Fruit fly (Drosophila melanogaster) whole organism, embryonic: ENCODE data around the gene CG11598.

Experiments
- ATbp ChIP-seq: fragments of 200-800 bp; sonication (Bioruptor generic); optimal IDR thresholded peaks from 2 replicates; lab custom pipeline; 2017; ENCODE audit warnings: missing biosample characterization, mild to moderate bottlenecking, missing genetic modification characterization, missing genetic modification reagents
- Adf1 ChIP-seq: fragments of 200-800 bp; sonication (Bioruptor generic); IDR thresholded peaks from 2 replicates; pipeline ENCODE4 v1.3.6; 2022; ENCODE audit warnings: missing biosample characterization, missing genetic modification characterization
- CG1024 ChIP-seq: fragments of 200-800 bp; sonication (Bioruptor generic); IDR thresholded peaks from 2 replicates; pipeline ENCODE4 v1.3.6; 2022; ENCODE audit warnings: missing biosample characterization, missing genetic modification characterization
- CG10565 ChIP-seq: fragments of 200-800 bp; sonication (Bioruptor generic); optimal IDR thresholded peaks from 3 replicates; lab custom pipeline; 2016; ENCODE audit warnings: missing biosample characterization, mild to moderate bottlenecking, missing genetic modification characterization
- CG10654 ChIP-seq: fragments of 200-800 bp; sonication (Bioruptor generic); optimal IDR thresholded peaks from 2 replicates; lab custom pipeline; 2016; ENCODE audit warnings: missing biosample characterization, missing genetic modification characterization
- CG10959 ChIP-seq: fragments of 200-800 bp; sonication (Bioruptor generic); IDR thresholded peaks from 2 replicates; pipeline ENCODE4 v1.3.6; 2022; ENCODE audit warnings: missing biosample characterization, missing genetic modification characterization
- CG11085 ChIP-seq: fragments of 200-800 bp; sonication (Bioruptor generic); IDR thresholded peaks from 2 replicates; pipeline ENCODE4 v1.3.6; 2022; ENCODE audit warnings: missing biosample characterization, missing genetic modification characterization
- CG11247 ChIP-seq: fragments of 200-800 bp; sonication (Bioruptor generic); IDR thresholded peaks from 2 replicates; pipeline ENCODE4 v1.3.6; 2022; ENCODE audit warnings: missing biosample characterization, missing genetic modification characterization
- CG11560 ChIP-seq: fragments of 200-800 bp; sonication (Bioruptor generic); IDR thresholded peaks from 3 replicates; pipeline ENCODE4 v1.3.6; 2022; ENCODE audit warnings: missing biosample characterization, missing genetic modification characterization
- CG11695 ChIP-seq: fragments of 200-800 bp; sonication (Bioruptor generic); IDR thresholded peaks from 3 replicates; pipeline ENCODE4 v1.3.6; 2022; ENCODE audit warnings: missing biosample characterization, missing genetic modification characterization
- CG12219 ChIP-seq: fragments of 200-800 bp; sonication (Bioruptor generic); optimal IDR thresholded peaks from 3 replicates; lab custom pipeline; 2018; ENCODE audit warnings: missing biosample characterization, mild to moderate bottlenecking, missing genetic modification characterization
- CG13296 ChIP-seq: fragments of 200-800 bp; sonication (Bioruptor generic); optimal IDR thresholded peaks from 3 replicates; lab custom pipeline; 2018; ENCODE audit warnings: missing biosample characterization, mild to moderate bottlenecking, missing genetic modification characterization
- CG13894 ChIP-seq: fragments of 200-800 bp; sonication (Bioruptor generic); optimal IDR thresholded peaks from 3 replicates; lab custom pipeline; 2018; ENCODE audit warnings: missing biosample characterization, mild to moderate bottlenecking, missing genetic modification characterization, moderate library complexity
- CG14860 ChIP-seq: fragments of 200-800 bp; sonication (Bioruptor generic); IDR thresholded peaks from 3 replicates; pipeline ENCODE4 v1.3.6; 2022; ENCODE audit warnings: missing biosample characterization, missing genetic modification characterization; ENCODE audit not compliant: partially characterized antibody
- CG14965 ChIP-seq: fragments of 200-800 bp; sonication (Bioruptor generic); optimal IDR thresholded peaks from 2 replicates; lab custom pipeline; 2016; ENCODE audit warnings: missing biosample characterization, missing genetic modification characterization, borderline replicate concordance
- CG18619 ChIP-seq: fragments of 200-800 bp; sonication (Bioruptor generic); optimal IDR thresholded peaks from 3 replicates; lab custom pipeline; 2017; ENCODE audit warnings: missing biosample characterization, mild to moderate bottlenecking, missing genetic modification characterization
- CG3065 ChIP-seq: fragments of 200-800 bp; sonication (Bioruptor generic); optimal IDR thresholded peaks from 2 replicates; lab custom pipeline; 2016; ENCODE audit warnings: missing biosample characterization, missing genetic modification characterization
- CG33557 ChIP-seq: fragments of 200-800 bp; sonication (Bioruptor generic); optimal IDR thresholded peaks from 2 replicates; lab custom pipeline; 2019; ENCODE audit warnings: missing biosample characterization, mild to moderate bottlenecking, missing genetic modification characterization, moderate library complexity
- CG42726 ChIP-seq: fragments of 200-800 bp; sonication (Bioruptor generic); IDR thresholded peaks from 2 replicates; pipeline ENCODE4 v1.3.6; 2022; ENCODE audit warnings: missing biosample characterization, missing genetic modification characterization; ENCODE audit not compliant: partially characterized antibody
- CG4360 ChIP-seq: fragments of 200-800 bp; sonication (Bioruptor generic); IDR thresholded peaks from 2 replicates; pipeline ENCODE4 v1.3.6; 2022; ENCODE audit warnings: missing biosample characterization, missing genetic modification characterization
- CG4404 ChIP-seq: fragments of 200-800 bp; sonication (Bioruptor generic); IDR thresholded peaks from 2 replicates; pipeline ENCODE4 v1.3.6; 2022; ENCODE audit warnings: missing biosample characterization, missing genetic modification characterization
- CG4707 ChIP-seq: fragments of 200-800 bp; sonication (Bioruptor generic); optimal IDR thresholded peaks from 2 replicates; lab custom pipeline; 2018; ENCODE audit warnings: missing biosample characterization, mild to moderate bottlenecking, missing genetic modification characterization, moderate library complexity
- CG6254 ChIP-seq: fragments of 200-800 bp; sonication (Bioruptor generic); optimal IDR thresholded peaks from 3 replicates; lab custom pipeline; 2017; ENCODE audit warnings: mild to moderate bottlenecking, missing biosample characterization, missing genetic modification reagents, missing genetic modification characterization
- CG6683 ChIP-seq: fragments of 200-800 bp; sonication (Bioruptor generic); optimal IDR thresholded peaks from 2 replicates; lab custom pipeline; 2017; ENCODE audit warnings: missing biosample characterization, mild to moderate bottlenecking, missing genetic modification characterization, missing genetic modification reagents
- CG7963 ChIP-seq: fragments of 200-800 bp; sonication (Bioruptor generic); IDR thresholded peaks from 3 replicates; pipeline ENCODE4 v1.3.6; 2022; ENCODE audit warnings: missing biosample characterization, missing genetic modification characterization; ENCODE audit not compliant: partially characterized antibody
- Dek ChIP-seq: fragments of 200-800 bp; sonication (Bioruptor generic); optimal IDR thresholded peaks from 3 replicates; lab custom pipeline; 2019; ENCODE audit warnings: missing biosample characterization, mild to moderate bottlenecking, missing genetic modification characterization, moderate library complexity
- Dip2 ChIP-seq: fragments of 200-800 bp; sonication (Bioruptor generic); IDR thresholded peaks from 2 replicates; pipeline ENCODE4 v1.3.6; 2022; ENCODE audit warnings: missing biosample characterization, missing genetic modification characterization
- Dll ChIP-seq: fragments of 200-800 bp; sonication (Bioruptor generic); IDR thresholded peaks from 4 replicates; pipeline ENCODE4 v1.3.6; 2022; ENCODE audit warnings: missing biosample characterization, missing genetic modification characterization; ENCODE audit not compliant: partially characterized antibody
- H2.0 ChIP-seq: fragments of 200-800 bp; sonication (Bioruptor generic); IDR thresholded peaks from 2 replicates; pipeline ENCODE4 v1.3.6; 2022; ENCODE audit warnings: missing biosample characterization, missing genetic modification characterization
- Meics ChIP-seq: fragments of 200-800 bp; sonication (Bioruptor generic); optimal IDR thresholded peaks from 2 replicates; lab custom pipeline; 2017; ENCODE audit warnings: missing biosample characterization, mild to moderate bottlenecking, missing genetic modification characterization
- Mes4 ChIP-seq: fragments of 200-800 bp; sonication (Bioruptor generic); optimal IDR thresholded peaks from 2 replicates; lab custom pipeline; 2016; ENCODE audit warnings: missing biosample characterization, missing genetic modification characterization
- Mrtf ChIP-seq: fragments of 200-800 bp; sonication (Bioruptor generic); IDR thresholded peaks from 3 replicates; pipeline ENCODE4 v1.3.6; 2022; ENCODE audit warnings: missing biosample characterization, missing genetic modification characterization
- NC2β ChIP-seq: fragments of 200-800 bp; sonication (Bioruptor generic); optimal IDR thresholded peaks from 2 replicates; lab custom pipeline; 2016; ENCODE audit warnings: missing biosample characterization, missing genetic modification characterization
- Neu2 ChIP-seq: fragments of 200-800 bp; sonication (Bioruptor generic); optimal IDR thresholded peaks from 3 replicates; lab custom pipeline; 2016; ENCODE audit warnings: missing biosample characterization, missing genetic modification characterization, borderline replicate concordance
- Ptx1 ChIP-seq: fragments of 200-800 bp; sonication (Bioruptor generic); IDR thresholded peaks from 2 replicates; pipeline ENCODE4 v1.3.6; 2022; ENCODE audit warnings: missing biosample characterization, missing genetic modification characterization
- Ravus ChIP-seq: fragments of 200-800 bp; sonication (Bioruptor generic); IDR thresholded peaks from 2 replicates; pipeline ENCODE4 v1.3.6; 2022; ENCODE audit warnings: missing biosample characterization, missing genetic modification characterization
- Sox100B ChIP-seq: fragments of 200-800 bp; sonication (Bioruptor generic); optimal IDR thresholded peaks from 3 replicates; lab custom pipeline; 2018; ENCODE audit warnings: missing biosample characterization, mild to moderate bottlenecking, missing genetic modification characterization
- Sox102F ChIP-seq: fragments of 200-800 bp; sonication (Bioruptor generic); optimal IDR thresholded peaks from 2 replicates; lab custom pipeline; 2018; ENCODE audit warnings: missing biosample characterization, mild to moderate bottlenecking, missing genetic modification characterization, moderate library complexity
- bigmax ChIP-seq: fragments of 200-800 bp; sonication (Bioruptor generic); optimal IDR thresholded peaks from 2 replicates; lab custom pipeline; 2018; ENCODE audit warnings: missing biosample characterization, mild to moderate bottlenecking, missing genetic modification characterization
- ewg ChIP-seq: fragments of 200-800 bp; sonication (Bioruptor generic); optimal IDR thresholded peaks from 3 replicates; lab custom pipeline; 2017; ENCODE audit warnings: mild to moderate bottlenecking, missing biosample characterization, missing genetic modification reagents, missing genetic modification characterization
- gcm ChIP-seq: fragments of 200-800 bp; sonication (Bioruptor generic); optimal IDR thresholded peaks from 2 replicates; lab custom pipeline; 2019; ENCODE audit warnings: missing biosample characterization, mild to moderate bottlenecking, missing genetic modification characterization, moderate library complexity
- gfzf ChIP-seq: fragments of 200-800 bp; sonication (Bioruptor generic); optimal IDR thresholded peaks from 2 replicates; lab custom pipeline; 2016; ENCODE audit warnings: missing biosample characterization, mild to moderate bottlenecking, missing genetic modification characterization, moderate library complexity
- jigr1 ChIP-seq: fragments of 200-800 bp; sonication (Bioruptor generic); IDR thresholded peaks from 3 replicates; pipeline ENCODE4 v1.3.6; 2022; ENCODE audit warnings: missing biosample characterization, missing genetic modification characterization
- pnt ChIP-seq: fragments of 200-800 bp; sonication (Bioruptor generic); optimal IDR thresholded peaks from 3 replicates; lab custom pipeline; 2016; ENCODE audit warnings: missing biosample characterization, missing genetic modification characterization
- psq ChIP-seq: fragments of 200-800 bp; sonication (Bioruptor generic); optimal IDR thresholded peaks from 2 replicates; lab custom pipeline; 2017; ENCODE audit warnings: missing biosample characterization, missing genetic modification characterization
- sd ChIP-seq: fragments of 200-800 bp; sonication (Bioruptor generic); optimal IDR thresholded peaks from 3 replicates; lab custom pipeline; 2018; ENCODE audit warnings: missing biosample characterization, mild to moderate bottlenecking, missing genetic modification characterization, moderate library complexity
- shn ChIP-seq: fragments of 200-800 bp; sonication (Bioruptor generic); optimal IDR thresholded peaks from 3 replicates; lab custom pipeline; 2016; ENCODE audit warnings: missing biosample characterization, missing genetic modification characterization
- sna ChIP-seq: fragments of 200-800 bp; sonication (Bioruptor generic); IDR thresholded peaks from 2 replicates; pipeline ENCODE4 v1.3.6; 2022; ENCODE audit warnings: missing biosample characterization, missing genetic modification characterization; ENCODE audit not compliant: partially characterized antibody
- stwl ChIP-seq: fragments of 200-800 bp; sonication (Bioruptor generic); optimal IDR thresholded peaks from 3 replicates; lab custom pipeline; 2018; ENCODE audit warnings: missing biosample characterization, mild to moderate bottlenecking, missing genetic modification characterization, moderate library complexity
- trem ChIP-seq: fragments of 200-800 bp; optimal IDR thresholded peaks from 3 replicates; lab custom pipeline; 2019; ENCODE audit warnings: missing biosample characterization, mild to moderate bottlenecking, missing genetic modification characterization, moderate library complexity
- wdn ChIP-seq: fragments of 200-800 bp; sonication (Bioruptor generic); IDR thresholded peaks from 2 replicates; pipeline ENCODE4 v1.3.6; 2022; ENCODE audit warnings: missing biosample characterization, missing genetic modification characterization
- z ChIP-seq: fragments of 200-800 bp; sonication (Bioruptor generic); IDR thresholded peaks from 3 replicates; pipeline ENCODE4 v1.3.6; 2022; ENCODE audit warnings: missing biosample characterization, missing genetic modification characterization

The CG11598 gene

DNA sequence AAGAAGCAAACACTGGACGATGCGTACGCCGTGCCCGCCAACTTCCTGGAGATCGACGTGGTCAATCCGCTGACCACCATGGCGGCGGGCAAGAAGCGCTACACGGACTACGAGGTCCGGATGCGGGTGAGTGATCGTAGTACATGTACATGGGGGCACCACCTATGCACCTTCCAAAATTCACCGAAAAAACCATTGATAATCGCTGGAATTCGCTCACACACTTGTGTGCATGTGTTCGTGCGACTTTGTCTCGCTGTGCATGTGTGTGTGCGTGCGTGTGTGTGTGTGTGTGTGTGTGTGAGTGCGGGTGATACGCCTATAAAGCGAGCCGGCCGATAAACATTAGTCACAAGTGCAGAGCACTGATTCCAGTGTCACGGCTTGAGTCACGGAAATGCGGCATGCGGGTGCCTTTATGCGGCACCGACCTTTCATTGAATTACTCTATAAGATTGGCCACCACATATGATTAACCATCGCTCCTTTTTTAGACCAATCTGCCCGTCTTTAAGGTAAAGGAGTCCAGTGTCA lies 6.3 kb upstream of the CG11598 start (continued):
- TF ChIP-seq Mrtf = no peak
- no peak for TF ChIP-seq Dip2
- TF ChIP-seq CG4404 = no peak
- no peak for TF ChIP-seq CG1024
- no peak for TF ChIP-seq CG4707 (GFP tag; lab: Kevin White, UChicago)
- no peak for TF ChIP-seq CG13894 (tag; lab: Kevin White, UChicago)
- TF ChIP-seq gcm = peak; percentile 79
- TF ChIP-seq sd (tag; lab: Kevin White, UChicago) = peak; percentile 86
- no peak for TF ChIP-seq H2.0
- TF ChIP-seq CG14965 (GFP tag; lab: Kevin White, UChicago) = no peak
- TF ChIP-seq Sox102F = no peak
- TF ChIP-seq ATbp (GFP tag; lab: Kevin White, UChicago) = no peak
- TF ChIP-seq psq (GFP tag; lab: Kevin White, UChicago) = no peak
- no peak for TF ChIP-seq wdn
- no peak for TF ChIP-seq CG7963
- no peak for TF ChIP-seq jigr1 (GFP tag; lab: Robert Waterston, UW)
- no peak for TF ChIP-seq CG10959 (GFP tag; lab: Robert Waterston, UW)
- TF ChIP-seq Mes4 = no peak
- no peak for TF ChIP-seq CG12219 (GFP tag; lab: Kevin White, UChicago)
- TF ChIP-seq Neu2 = no peak
- no peak for TF ChIP-seq CG11695 (GFP tag; lab: Robert Waterston, UW)
- no peak for TF ChIP-seq z (GFP tag; lab: Robert Waterston, UW)
- no peak for TF ChIP-seq CG14860
- no peak for TF ChIP-seq CG4360 (GFP tag; lab: Robert Waterston, UW)

DNA sequence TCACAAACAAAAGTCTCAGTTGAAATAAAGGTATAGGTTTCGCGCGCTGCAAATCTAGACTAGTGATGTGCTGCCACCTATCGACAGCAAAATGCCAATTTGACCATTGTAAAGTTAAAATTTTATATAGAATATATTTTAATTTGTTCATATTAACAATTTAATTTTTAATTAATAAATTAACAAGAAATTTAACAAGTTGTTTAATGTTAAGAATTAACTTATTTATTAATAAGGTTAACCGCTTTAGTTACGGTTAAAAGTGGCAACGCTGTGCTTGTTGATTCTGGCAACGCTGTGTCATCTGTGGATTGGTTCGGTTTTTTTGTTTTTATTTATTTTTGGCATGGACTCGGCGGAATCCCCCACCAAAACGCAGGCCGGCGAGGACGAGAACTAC lies 4.3 kb upstream of the CG11598 start, which contains the start of gene Not10:
TSS of gene Not10 (plus strand) at position 279 of the 400 bp plus-strand sequence.
- TF ChIP-seq Sox100B (GFP tag; lab: Kevin White, UChicago) (no peak), CG42726 (GFP tag; lab: Robert Waterston, UW) (no peak), Ptx1 (GFP tag; lab: Robert Waterston, UW) (peak; percentile 60), ewg (GFP tag; lab: Kevin White, UChicago) (no peak), NC2β (GFP tag; lab: Kevin White, UChicago) (no peak), CG10565 (no peak), CG3065 (GFP tag; lab: Kevin White, UChicago) (no peak), Adf1 (GFP tag; lab: Robert Waterston, UW) (0 out of 2 replicates have a peak, but pooled peaks have one; percentile 20), CG6683 (no peak), Dek (tag; lab: Kevin White, UChicago) (peak; percentile 59), CG11085 (GFP tag; lab: Robert Waterston, UW) (no peak), CG11560 (no peak), CG6254 (GFP tag; lab: Kevin White, UChicago) (no peak), Ravus (no peak), CG18619 (no peak), CG14860 (no peak), trem (tag; lab: Kevin White, UChicago) (peak; percentile 73), shn (GFP tag; lab: Kevin White, UChicago) (no peak), CG33557 (GFP tag; lab: Kevin White, UChicago) (peak; percentile 10), bigmax (GFP tag; lab: Kevin White, UChicago) (peak; percentile 70), pnt (GFP tag; lab: Kevin White, UChicago) (no peak), CG10654 (GFP tag; lab: Kevin White, UChicago) (peak; percentile 10), sna (peak; percentile 76; the same call in 1 of the 2 replicates), Dll (GFP tag; lab: Robert Waterston, UW) (peak; percentile 86), CG13296 (no peak), stwl (tag; lab: Kevin White, UChicago) (peak; percentile 55), gfzf (GFP tag; lab: Kevin White, UChicago) (no peak), Meics (GFP tag; lab: Kevin White, UChicago) (peak; percentile 27), CG11247 (GFP tag; lab: Robert Waterston, UW) (no peak)
